Fruit fly (Drosophila melanogaster) whole organism, embryonic: Measurements from ENCODE around the gene mop.

ENCODE experiments used
- Abd-B ChIP-seq: fragments of 200-800 bp; sonication (Bioruptor generic); optimal IDR thresholded peaks from 2 replicates; lab custom pipeline; 2018; ENCODE audit warnings: missing biosample characterization, mild to moderate bottlenecking, missing genetic modification characterization, moderate library complexity
- Asciz ChIP-seq: fragments of 200-800 bp; sonication (Bioruptor generic); optimal IDR thresholded peaks from 2 replicates; lab custom pipeline; 2017; ENCODE audit warnings: missing biosample characterization, mild to moderate bottlenecking, missing genetic modification characterization, missing genetic modification reagents
- BtbVII ChIP-seq: fragments of 200-800 bp; sonication (Bioruptor generic); optimal IDR thresholded peaks from 3 replicates; lab custom pipeline; 2017; ENCODE audit warnings: missing biosample characterization, mild to moderate bottlenecking, missing genetic modification characterization
- CG10209 ChIP-seq: fragments of 200-800 bp; sonication (Bioruptor generic); optimal IDR thresholded peaks from 3 replicates; lab custom pipeline; 2017; ENCODE audit warnings: missing biosample characterization, mild to moderate bottlenecking, missing genetic modification characterization, missing genetic modification reagents
- CG11398 ChIP-seq: fragments of 200-800 bp; sonication (Bioruptor generic); optimal IDR thresholded peaks from 2 replicates; lab custom pipeline; 2016; ENCODE audit warnings: missing biosample characterization, missing genetic modification characterization
- CG12071 ChIP-seq: fragments of 200-800 bp; sonication (Bioruptor generic); optimal IDR thresholded peaks from 3 replicates; lab custom pipeline; 2018; ENCODE audit warnings: missing biosample characterization, mild to moderate bottlenecking, missing genetic modification characterization
- CG12942 ChIP-seq: fragments of 200-800 bp; sonication (Bioruptor generic); optimal IDR thresholded peaks from 3 replicates; lab custom pipeline; 2016; ENCODE audit warnings: missing biosample characterization, missing genetic modification characterization
- CG15011 ChIP-seq: fragments of 200-800 bp; sonication (Bioruptor generic); optimal IDR thresholded peaks from 3 replicates; lab custom pipeline; 2018; ENCODE audit warnings: missing biosample characterization, mild to moderate bottlenecking, missing genetic modification characterization
- CG1602 ChIP-seq: fragments of 200-800 bp; sonication (Bioruptor generic); optimal IDR thresholded peaks from 3 replicates; lab custom pipeline; 2016; ENCODE audit warnings: missing biosample characterization, missing genetic modification characterization
- CG17385 ChIP-seq: fragments of 200-800 bp; sonication (Bioruptor generic); optimal IDR thresholded peaks from 3 replicates; lab custom pipeline; 2018; ENCODE audit warnings: missing biosample characterization, mild to moderate bottlenecking, missing genetic modification characterization
- CG18011 ChIP-seq: fragments of 200-800 bp; sonication (Bioruptor generic); optimal IDR thresholded peaks from 2 replicates; lab custom pipeline; 2017; ENCODE audit warnings: missing biosample characterization, missing genetic modification characterization, mild to moderate bottlenecking, moderate library complexity, missing genotype
- CG2129 ChIP-seq: fragments of 200-800 bp; sonication (Bioruptor generic); IDR thresholded peaks from 2 replicates; pipeline ENCODE4 v1.3.6; 2022; ENCODE audit warnings: missing biosample characterization, missing genetic modification characterization; ENCODE audit not compliant: partially characterized antibody
- CG32532 ChIP-seq: fragments of 200-800 bp; sonication (Bioruptor generic); IDR thresholded peaks from 2 replicates; pipeline ENCODE4 v1.3.6; 2022; ENCODE audit warnings: missing biosample characterization, missing genetic modification characterization
- CG3407 ChIP-seq: fragments of 200-800 bp; sonication (Bioruptor generic); optimal IDR thresholded peaks from 2 replicates; lab custom pipeline; 2018; ENCODE audit warnings: missing biosample characterization, mild to moderate bottlenecking, missing genetic modification characterization
- CG3995 ChIP-seq: fragments of 200-800 bp; sonication (Bioruptor generic); optimal IDR thresholded peaks from 3 replicates; lab custom pipeline; 2016; ENCODE audit warnings: missing biosample characterization, missing genetic modification characterization
- CG6791 ChIP-seq: fragments of 200-800 bp; sonication (Bioruptor generic); IDR thresholded peaks from 3 replicates; pipeline ENCODE4 v1.3.6; 2022; ENCODE audit warnings: missing biosample characterization, missing genetic modification characterization; ENCODE audit not compliant: partially characterized antibody
- CG6854 ChIP-seq: fragments of 200-800 bp; sonication (Bioruptor generic); optimal IDR thresholded peaks from 3 replicates; lab custom pipeline; 2017; ENCODE audit warnings: missing biosample characterization, mild to moderate bottlenecking, missing genetic modification characterization
- CG7357 ChIP-seq: fragments of 200-800 bp; sonication (Bioruptor generic); IDR thresholded peaks from 3 replicates; pipeline ENCODE4 v1.3.6; 2022; ENCODE audit warnings: missing biosample characterization, missing genetic modification characterization
- Deaf1 ChIP-seq: fragments of 200-800 bp; optimal IDR thresholded peaks from 3 replicates; lab custom pipeline; 2019; ENCODE audit warnings: missing biosample characterization, mild to moderate bottlenecking, missing genetic modification characterization, moderate library complexity
- Dek ChIP-seq: fragments of 200-800 bp; sonication (Bioruptor generic); optimal IDR thresholded peaks from 3 replicates; lab custom pipeline; 2019; ENCODE audit warnings: missing biosample characterization, mild to moderate bottlenecking, missing genetic modification characterization, moderate library complexity
- Elba2 ChIP-seq: fragments of 200-800 bp; sonication (Bioruptor generic); optimal IDR thresholded peaks from 3 replicates; lab custom pipeline; 2016; ENCODE audit warnings: missing biosample characterization, missing genetic modification characterization
- GATAe ChIP-seq: fragments of 200-800 bp; sonication (Bioruptor generic); conservative IDR thresholded peaks from 2 replicates; pipeline ENCODE4 v1.3.6; 2022; ENCODE audit warnings: missing biosample characterization, missing genetic modification characterization
- NC2α ChIP-seq: fragments of 200-800 bp; sonication (Bioruptor generic); optimal IDR thresholded peaks from 2 replicates; lab custom pipeline; 2016; ENCODE audit warnings: missing biosample characterization, missing genetic modification characterization
- NFAT ChIP-seq: fragments of 200-800 bp; sonication (Bioruptor generic); IDR thresholded peaks from 2 replicates; pipeline ENCODE4 v1.3.6; 2022; ENCODE audit warnings: missing biosample characterization, missing genetic modification characterization
- Nf-YC ChIP-seq: fragments of 200-800 bp; optimal IDR thresholded peaks from 3 replicates; lab custom pipeline; 2019; ENCODE audit warnings: missing biosample characterization, mild to moderate bottlenecking, missing genetic modification characterization, moderate library complexity
- Oaz ChIP-seq: fragments of 200-800 bp; sonication (Bioruptor generic); IDR thresholded peaks from 2 replicates; pipeline ENCODE4 v1.3.6; 2022; ENCODE audit warnings: missing biosample characterization, missing genetic modification characterization
- Side ChIP-seq: fragments of 200-800 bp; sonication (Bioruptor generic); optimal IDR thresholded peaks from 2 replicates; lab custom pipeline; 2016; ENCODE audit warnings: missing biosample characterization, missing genetic modification characterization
- Sox100B ChIP-seq: fragments of 200-800 bp; sonication (Bioruptor generic); optimal IDR thresholded peaks from 3 replicates; lab custom pipeline; 2018; ENCODE audit warnings: missing biosample characterization, mild to moderate bottlenecking, missing genetic modification characterization
- Sox102F ChIP-seq: fragments of 200-800 bp; sonication (Bioruptor generic); optimal IDR thresholded peaks from 2 replicates; lab custom pipeline; 2018; ENCODE audit warnings: missing biosample characterization, mild to moderate bottlenecking, missing genetic modification characterization, moderate library complexity
- Stat92E ChIP-seq, 3 experiments: fragments of >200 bp in 2 of 3; fragments of 200-800 bp in 1 of 3; sonication (Bioruptor generic) in 1 of 3; optimal IDR thresholded peaks; 2 replicates each; lab custom pipeline; 2017 to 2019; ENCODE audit warnings: missing biosample characterization in 3 of 3, missing genetic modification characterization in 3 of 3, mild to moderate bottlenecking in 1 of 3, moderate library complexity in 1 of 3
- Xrp1 ChIP-seq: fragments of 200-800 bp; sonication (Bioruptor generic); IDR thresholded peaks from 2 replicates; pipeline ENCODE4 v1.3.6; 2022; ENCODE audit warnings: missing biosample characterization, missing genetic modification characterization
- ab ChIP-seq: fragments of 200-800 bp; sonication (Bioruptor generic); optimal IDR thresholded peaks from 2 replicates; lab custom pipeline; 2016; ENCODE audit warnings: missing biosample characterization, missing genetic modification characterization
- ara ChIP-seq: fragments of 200-800 bp; sonication (Bioruptor generic); IDR thresholded peaks from 2 replicates; pipeline ENCODE4 v1.3.6; 2022; ENCODE audit warnings: missing biosample characterization, missing genetic modification characterization
- cad ChIP-seq: fragments of >200 bp; optimal IDR thresholded peaks from 2 replicates; lab custom pipeline; 2017; ENCODE audit warnings: missing biosample characterization, missing genetic modification characterization
- cas ChIP-seq: fragments of 200-800 bp; sonication (Bioruptor generic); IDR thresholded peaks from 2 replicates; pipeline ENCODE4 v1.3.6; 2022; ENCODE audit warnings: missing biosample characterization, missing genetic modification characterization
- crol ChIP-seq: fragments of 200-800 bp; sonication (Bioruptor generic); IDR thresholded peaks from 2 replicates; pipeline ENCODE4 v1.3.6; 2022; ENCODE audit warnings: missing biosample characterization, missing genetic modification characterization
- dan ChIP-seq: fragments of 200-800 bp; sonication (Bioruptor generic); IDR thresholded peaks from 2 replicates; pipeline ENCODE4 v1.3.6; 2022; ENCODE audit warnings: missing biosample characterization, missing genetic modification characterization
- danr ChIP-seq: fragments of 200-800 bp; sonication (Bioruptor generic); IDR thresholded peaks from 2 replicates; pipeline ENCODE4 v1.3.6; 2022; ENCODE audit warnings: missing biosample characterization, missing genetic modification characterization
- dysf ChIP-seq: fragments of 200-800 bp; sonication (Bioruptor generic); IDR thresholded peaks from 3 replicates; pipeline ENCODE4 v1.3.6; 2022; ENCODE audit warnings: missing biosample characterization, missing genetic modification characterization
- ems ChIP-seq: fragments of 200-800 bp; sonication (Bioruptor generic); optimal IDR thresholded peaks from 3 replicates; lab custom pipeline; 2016; ENCODE audit warnings: missing biosample characterization, missing genetic modification characterization
- h ChIP-seq: fragments of >200 bp; optimal IDR thresholded peaks from 2 replicates; lab custom pipeline; 2017
- hkb ChIP-seq, 2 experiments: fragments of 200-800 bp in 1 of 2; fragments of >200 bp in 1 of 2; sonication (Bioruptor generic) in 1 of 2; IDR thresholded peaks in 1 of 2; optimal IDR thresholded peaks in 1 of 2; 2 replicates each; pipeline versions ENCODE4 v1.3.6 to Lab custom; 2017 to 2022; ENCODE audit warnings: missing biosample characterization in 1 of 2, missing genetic modification characterization in 1 of 2
- lilli ChIP-seq: fragments of 200-800 bp; sonication (Bioruptor generic); optimal IDR thresholded peaks from 3 replicates; lab custom pipeline; 2016; ENCODE audit warnings: missing biosample characterization, missing genetic modification characterization
- pfk ChIP-seq: fragments of 200-800 bp; sonication (Bioruptor generic); optimal IDR thresholded peaks from 2 replicates; lab custom pipeline; 2018; ENCODE audit warnings: missing biosample characterization, mild to moderate bottlenecking, missing genetic modification characterization, moderate library complexity
- pita ChIP-seq: fragments of 200-800 bp; sonication (Bioruptor generic); optimal IDR thresholded peaks from 2 replicates; lab custom pipeline; 2017; ENCODE audit warnings: missing biosample characterization, mild to moderate bottlenecking, missing genetic modification characterization
- ranshi ChIP-seq: fragments of 200-800 bp; sonication (Bioruptor generic); IDR thresholded peaks from 2 replicates; pipeline ENCODE4 v1.3.6; 2022; ENCODE audit warnings: missing biosample characterization, missing genetic modification characterization
- sisA ChIP-seq: fragments of 200-800 bp; sonication (Bioruptor generic); IDR thresholded peaks from 2 replicates; pipeline ENCODE4 v1.3.6; 2022; ENCODE audit warnings: missing biosample characterization, missing genetic modification characterization
- toy ChIP-seq: fragments of 200-800 bp; sonication (Bioruptor generic); IDR thresholded peaks from 2 replicates; pipeline ENCODE4 v1.3.6; 2022; ENCODE audit warnings: missing biosample characterization, missing genetic modification characterization
- unc-4 ChIP-seq: fragments of 200-800 bp; sonication (Bioruptor generic); IDR thresholded peaks from 2 replicates; pipeline ENCODE4 v1.3.6; 2022; ENCODE audit warnings: missing biosample characterization, missing genetic modification characterization; ENCODE audit not compliant: partially characterized antibody

Gene mop

DNA sequence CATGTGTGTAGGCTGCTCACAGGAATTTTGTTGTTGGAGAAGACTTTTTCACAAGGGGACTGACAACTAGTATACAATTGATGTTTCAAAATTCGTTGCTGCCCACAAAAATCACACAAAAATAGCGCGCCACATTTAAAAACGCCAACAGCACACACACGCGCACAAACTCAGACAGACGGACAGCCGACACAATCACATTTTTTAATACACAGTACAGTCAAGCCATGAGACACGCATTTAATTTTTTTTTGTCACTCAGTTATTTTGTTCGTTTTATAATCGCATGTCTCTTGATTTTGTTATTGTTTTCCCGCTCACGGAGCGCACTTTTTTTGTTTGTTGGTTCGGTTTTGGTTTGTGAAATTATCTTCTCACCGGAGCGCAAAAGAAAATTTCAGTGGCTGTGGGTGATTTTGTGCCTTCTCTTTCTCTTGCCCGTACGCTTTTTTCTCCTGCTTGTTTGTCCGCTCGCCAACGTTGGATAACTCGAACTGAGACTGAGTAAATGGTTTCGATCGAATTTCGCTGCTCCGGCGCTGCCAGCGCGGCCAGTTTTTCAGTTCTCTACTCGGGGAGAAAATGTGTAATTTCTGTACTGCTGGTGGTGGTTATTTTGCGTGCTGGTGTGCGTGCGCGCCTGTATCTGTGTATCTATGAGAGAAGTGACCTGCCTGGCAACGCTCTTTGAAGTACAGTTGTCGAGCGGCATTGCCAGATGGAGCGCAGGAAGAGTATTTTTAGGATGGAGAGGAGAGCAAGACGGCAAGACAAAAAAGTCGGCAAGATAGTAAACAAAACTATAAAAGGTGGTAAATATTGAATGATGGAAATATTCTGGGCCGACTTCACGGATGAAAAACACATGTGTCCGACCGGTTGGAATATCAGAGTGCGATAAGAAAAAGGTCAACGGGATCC is 18.2 kb downstream of the mop start, which contains the start of gene CG42507 (continued):
- TF ChIP-seq Nf-YC (tag; lab: Kevin White, UChicago) (peak; percentile 12), Deaf1 (no peak), Stat92E (GFP tag; optimal IDR thresholded peaks at IDR 0.05; lab: Kevin White, UChicago) (no peak), crol (GFP tag; lab: Robert Waterston, UW) (peak; percentile 85), CG32532 (peak; percentile 45; the same call in 1 of the 2 replicates), toy (no peak), CG17385 (GFP tag; lab: Kevin White, UChicago) (peak; percentile 47), cas (no peak), danr (GFP tag; lab: Robert Waterston, UW) (no peak), Xrp1 (GFP tag; lab: Robert Waterston, UW) (peak; percentile 66; the same call in 1 of the 2 replicates), pfk (GFP tag; lab: Kevin White, UChicago) (peak; percentile 65), CG3995 (GFP tag; lab: Kevin White, UChicago) (no peak), CG18011 (GFP tag; lab: Kevin White, UChicago) (no peak), unc-4 (peak; percentile 46; the same call in 1 of the 2 replicates), Oaz (GFP tag; lab: Robert Waterston, UW) (no peak), ab (GFP tag; lab: Kevin White, UChicago) (no peak), dysf (GFP tag; lab: Robert Waterston, UW) (no peak), CG6791 (GFP tag; lab: Robert Waterston, UW) (no peak), Sox102F (GFP tag; lab: Kevin White, UChicago) (no peak), BtbVII (GFP tag; lab: Kevin White, UChicago) (peak; percentile 63), Elba2 (GFP tag; lab: Kevin White, UChicago) (peak; percentile 9), NC2α (GFP tag; lab: Kevin White, UChicago) (no peak), ems (GFP tag; lab: Kevin White, UChicago) (peak; percentile 46), NFAT (GFP tag; lab: Robert Waterston, UW) (peak; percentile 32; the same call in 1 of the 2 replicates), CG2129 (GFP tag; lab: Robert Waterston, UW) (no peak), CG10209 (GFP tag; lab: Kevin White, UChicago) (peak; percentile 47), Sox100B (GFP tag; lab: Kevin White, UChicago) (no peak), h (lab: Kevin White, UChicago) (no peak), Dek (tag; lab: Kevin White, UChicago) (peak; percentile 18), sisA (GFP tag; lab: Robert Waterston, UW) (no peak), ara (GFP tag; lab: Robert Waterston, UW) (peak; percentile 50), CG11398 (GFP tag; lab: Kevin White, UChicago) (peak; percentile 14), pita (no peak), dan (GFP tag; lab: Robert Waterston, UW) (no peak), CG12942 (GFP tag; lab: Kevin White, UChicago) (no peak), CG3407 (GFP tag; lab: Kevin White, UChicago) (no peak), ranshi (GFP tag; lab: Robert Waterston, UW) (peak; percentile 19; the same call in 1 of the 2 replicates), Side (GFP tag; lab: Kevin White, UChicago) (no peak), lilli (GFP tag; lab: Kevin White, UChicago) (no peak), cad (GFP tag; lab: Kevin White, UChicago) (no peak), CG7357 (GFP tag; lab: Robert Waterston, UW) (no peak), Abd-B (GFP tag; lab: Kevin White, UChicago) (no peak), CG15011 (GFP tag; lab: Kevin White, UChicago) (no peak), Asciz (peak; percentile 72), CG1602 (GFP tag; lab: Kevin White, UChicago) (no peak), CG12071 (GFP tag; lab: Kevin White, UChicago) (peak; percentile 80), hkb (optimal IDR thresholded peaks at IDR 0.05; lab: Kevin White, UChicago) (no peak), hkb (GFP tag; IDR thresholded peaks at IDR 0.05; lab: Robert Waterston, UW) (peak; percentile 32; the same call in 1 of the 2 replicates), GATAe (no peak), CG6854 (GFP tag; lab: Kevin White, UChicago) (no peak)
